In genomic region chrIII:188426-188888, ce11 we compare ENCODE assay signal across 7 worm cellular contexts.
A peak's percentile ranks its signal among the peaks of the same experiment; 100 is the strongest.
TF ChIP-seq lines count a peak whose summit lies in the region.

TSS of gene ubc-20 (plus strand) at chrIII:188838.

TF ChIP-seq in whole organism, L1 larva, 84 proteins besides CTCF, POLR2A, EP300 and RAD21 (continues in another document):
- TF ChIP-seq C34B4.2 (tag; optimal IDR thresholded peaks at IDR 0.05; lab: Kevin White, UChicago) (no peak), C16A3.4 (tag; optimal IDR thresholded peaks at IDR 0.05; lab: Kevin White, UChicago) (peak; percentile 22), nhr-84 (tag; optimal IDR thresholded peaks at IDR 0.05; lab: Kevin White, UChicago) (no peak), isw-1 (GFP tag; IDR thresholded peaks at IDR 0.05; lab: Robert Waterston, UW) (no peak), dpl-1 (GFP tag; optimal IDR thresholded peaks at IDR 0.05; lab: Kevin White, UChicago) (peak in 2 of 3 experiments; percentile 24 to 50), pag-3 (tag; optimal IDR thresholded peaks at IDR 0.05; lab: Kevin White, UChicago; ENCODE audit: borderline replicate concordance, insufficient read depth) (no peak), ztf-11 (tag; optimal IDR thresholded peaks at IDR 0.05; lab: Kevin White, UChicago) (no peak), nhr-237 (tag; optimal IDR thresholded peaks at IDR 0.05; lab: Kevin White, UChicago) (no peak), xbp-1 (tag; optimal IDR thresholded peaks at IDR 0.05; lab: Kevin White, UChicago) (peak; percentile 7), nhr-76 (tag; optimal IDR thresholded peaks at IDR 0.05; lab: Kevin White, UChicago) (no peak), tbx-2 (tag; optimal IDR thresholded peaks at IDR 0.05; lab: Kevin White, UChicago) (peak; percentile 22), elt-3 (tag; optimal IDR thresholded peaks at IDR 0.05; lab: Kevin White, UChicago) (no peak), nhr-77 (tag; optimal IDR thresholded peaks at IDR 0.05; lab: Kevin White, UChicago) (no peak)

TF ChIP-seq in whole organism, L2 larva, 48 proteins besides CTCF, POLR2A, EP300 and RAD21:
- TF ChIP-seq sma-3 (GFP tag; optimal IDR thresholded peaks at IDR 0.05; lab: Kevin White, UChicago) (peak; percentile 1), unc-55 (GFP tag; optimal IDR thresholded peaks at IDR 0.05; lab: Kevin White, UChicago) (peak; percentile 30), lsy-2 (tag; optimal IDR thresholded peaks at IDR 0.05; lab: Kevin White, UChicago) (peak in 1 of 2 experiments; percentile 48), nhr-129 (tag; optimal IDR thresholded peaks at IDR 0.05; lab: Kevin White, UChicago) (peak; percentile 35), C34F6.9 (tag; optimal IDR thresholded peaks at IDR 0.05; lab: Kevin White, UChicago) (peak; percentile 60), gmeb-1 (tag; optimal IDR thresholded peaks at IDR 0.05; lab: Kevin White, UChicago) (peak; percentile 18), fos-1 (tag; optimal IDR thresholded peaks at IDR 0.05; lab: Kevin White, UChicago) (no peak), ZK546.5 (tag; optimal IDR thresholded peaks at IDR 0.05; lab: Kevin White, UChicago) (no peak)

TF ChIP-seq in whole organism, L3 larva, 47 proteins besides CTCF, POLR2A, EP300 and RAD21 (continues in another document):
- TF ChIP-seq lsy-12 (tag; optimal IDR thresholded peaks at IDR 0.05; lab: Kevin White, UChicago) = no peak
- TF ChIP-seq ceh-16 (tag; optimal IDR thresholded peaks at IDR 0.05; lab: Kevin White, UChicago) = no peak
- TF ChIP-seq zag-1 (tag; optimal IDR thresholded peaks at IDR 0.05; lab: Kevin White, UChicago) = no peak
- TF ChIP-seq nhr-67 (tag; optimal IDR thresholded peaks at IDR 0.05; lab: Kevin White, UChicago) = no peak
- no peak for TF ChIP-seq fkh-2 (tag; optimal IDR thresholded peaks at IDR 0.05; lab: Kevin White, UChicago)
- no peak for TF ChIP-seq ceh-9 (tag; optimal IDR thresholded peaks at IDR 0.05; lab: Kevin White, UChicago)
- TF ChIP-seq lin-39 (tag; optimal IDR thresholded peaks at IDR 0.05; lab: Kevin White, UChicago) = no peak
- no peak for TF ChIP-seq daf-12 (tag; optimal IDR thresholded peaks at IDR 0.05; lab: Kevin White, UChicago)
- TF ChIP-seq nhr-12 (tag; optimal IDR thresholded peaks at IDR 0.05; lab: Kevin White, UChicago) = no peak
- TF ChIP-seq eor-1 (tag; optimal IDR thresholded peaks at IDR 0.05; lab: Kevin White, UChicago) = no peak
- no peak for TF ChIP-seq pqm-1 (tag; optimal IDR thresholded peaks at IDR 0.05; lab: Kevin White, UChicago)
- peak; percentile 29 for TF ChIP-seq nfya-1 (tag; optimal IDR thresholded peaks at IDR 0.05; lab: Kevin White, UChicago; ENCODE audit: insufficient read depth)
- peak; percentile 14 for TF ChIP-seq skn-1 (tag; optimal IDR thresholded peaks at IDR 0.05; lab: Kevin White, UChicago)
- TF ChIP-seq mml-1 (tag; optimal IDR thresholded peaks at IDR 0.05; lab: Kevin White, UChicago) = no peak
- TF ChIP-seq aly-2 (tag; optimal IDR thresholded peaks at IDR 0.05; lab: Kevin White, UChicago) = no peak

TF ChIP-seq in whole organism, L4 larva, 104 proteins besides CTCF, POLR2A, EP300 and RAD21 (continues in another document):
- TF ChIP-seq hlh-11 (tag; optimal IDR thresholded peaks at IDR 0.05; lab: Kevin White, UChicago) (no peak), hlh-30 (tag; optimal IDR thresholded peaks at IDR 0.05; lab: Kevin White, UChicago; ENCODE audit: insufficient read depth) (peak; percentile 62), ama-1 (optimal IDR thresholded peaks at IDR 0.05; lab: Kevin White, UChicago) (no peak), ceh-44 (GFP tag; IDR thresholded peaks at IDR 0.05; lab: Robert Waterston, UW) (no peak), ceh-20 (GFP tag; IDR thresholded peaks at IDR 0.05; lab: Robert Waterston, UW) (no peak), dpl-1 (GFP tag; optimal IDR thresholded peaks at IDR 0.05; lab: Kevin White, UChicago) (peak; percentile 15), Y48G9A.11 (GFP tag; IDR thresholded peaks at IDR 0.05; lab: Robert Waterston, UW) (peak; percentile 95), ces-1 (GFP tag; optimal IDR thresholded peaks at IDR 0.05; lab: Kevin White, UChicago) (no peak), lsy-2 (tag; optimal IDR thresholded peaks at IDR 0.05; lab: Kevin White, UChicago) (peak in 1 of 2 experiments; percentile 26), daf-16 (GFP tag; optimal IDR thresholded peaks at IDR 0.05; lab: Kevin White, UChicago) (no peak), daf-16 (tag; optimal IDR thresholded peaks at IDR 0.05; lab: Kevin White, UChicago) (peak; percentile 11), nhr-77 (tag; optimal IDR thresholded peaks at IDR 0.05; lab: Kevin White, UChicago) (peak; percentile 25), dmd-9 (GFP tag; IDR thresholded peaks at IDR 0.05; lab: Robert Waterston, UW) (no peak), ztf-11 (tag; optimal IDR thresholded peaks at IDR 0.05; lab: Kevin White, UChicago) (no peak), T20F7.1 (GFP tag; optimal IDR thresholded peaks at IDR 0.05; lab: Kevin White, UChicago) (peak; percentile 98)

TF ChIP-seq in whole organism, late embryonic, 69 proteins besides CTCF, POLR2A, EP300 and RAD21:
- TF ChIP-seq lim-6 (tag; optimal IDR thresholded peaks at IDR 0.05; lab: Kevin White, UChicago) (no peak), ceh-48 (tag; optimal IDR thresholded peaks at IDR 0.05; lab: Kevin White, UChicago) (peak; percentile 53)

TF ChIP-seq in whole organism, mixed stage, embryonic, 35 proteins besides CTCF, POLR2A, EP300 and RAD21:
- TF ChIP-seq pha-4 (tag; optimal IDR thresholded peaks at IDR 0.05; lab: Kevin White, UChicago) (no peak), flh-1 (GFP tag; optimal IDR thresholded peaks at IDR 0.05; lab: Kevin White, UChicago) (no peak), ces-1 (GFP tag; optimal IDR thresholded peaks at IDR 0.05; lab: Kevin White, UChicago) (peak; percentile 2), lsy-2 (tag; optimal IDR thresholded peaks at IDR 0.05; lab: Kevin White, UChicago) (no peak), nhr-237 (tag; optimal IDR thresholded peaks at IDR 0.05; lab: Kevin White, UChicago) (peak; percentile 31), ceh-39 (tag; optimal IDR thresholded peaks at IDR 0.05; lab: Kevin White, UChicago) (peak; percentile 41)

TF ChIP-seq in whole organism, young adult, 124 proteins besides CTCF, POLR2A, EP300 and RAD21:
- TF ChIP-seq cebp-1 (GFP tag; IDR thresholded peaks at IDR 0.05; lab: Robert Waterston, UW) = no peak
- peak; percentile 14 for TF ChIP-seq cebp-1 (tag; optimal IDR thresholded peaks at IDR 0.05; lab: Kevin White, UChicago)
- TF ChIP-seq attf-5 (GFP tag; optimal IDR thresholded peaks at IDR 0.05; lab: Kevin White, UChicago) = peak; percentile 70
- peak; percentile 25 for TF ChIP-seq nhr-80 (tag; optimal IDR thresholded peaks at IDR 0.05; lab: Kevin White, UChicago)
- no peak for TF ChIP-seq lag-1 (GFP tag; IDR thresholded peaks at IDR 0.05; lab: Robert Waterston, UW)
- peak; percentile 95 for TF ChIP-seq attf-3 (GFP tag; conservative IDR thresholded peaks at IDR 0.05; lab: Robert Waterston, UW)
